Worm (Caenorhabditis elegans) whole organism, L3 larva: ENCODE results near the gene ZK1307.8.

Experiments
- R02D3.7 ChIP-seq: fragments of 150-350 bp; optimal IDR thresholded peaks from 2 replicates; lab custom pipeline; 2014; ENCODE audit warnings: missing biosample characterization, missing genetic modification characterization
- ZK546.5 ChIP-seq: sonication (generic microtip); optimal IDR thresholded peaks from 2 replicates; lab custom pipeline; 2017; ENCODE audit warnings: missing biosample characterization, missing genetic modification characterization
- aly-2 ChIP-seq: fragments of 150-350 bp; optimal IDR thresholded peaks from 2 replicates; lab custom pipeline; 2014; ENCODE audit warnings: missing biosample characterization, missing genetic modification characterization
- ama-1 ChIP-seq: fragments of 150-350 bp; optimal IDR thresholded peaks from 2 replicates; lab custom pipeline; 2018
- ceh-16 ChIP-seq: sonication (generic microtip); optimal IDR thresholded peaks from 2 replicates; lab custom pipeline; 2017; ENCODE audit warnings: missing biosample characterization, missing genetic modification characterization
- ceh-28 ChIP-seq: fragments of 150-350 bp; optimal IDR thresholded peaks from 2 replicates; lab custom pipeline; 2014; ENCODE audit warnings: missing biosample characterization, missing genetic modification reagents, missing genetic modification characterization
- ceh-82 ChIP-seq: fragments of 150-350 bp; optimal IDR thresholded peaks from 2 replicates; lab custom pipeline; 2014; ENCODE audit warnings: missing biosample characterization, missing genetic modification characterization
- daf-12 ChIP-seq: fragments of 150-350 bp; optimal IDR thresholded peaks from 2 replicates; lab custom pipeline; 2014; ENCODE audit warnings: missing biosample characterization, missing genetic modification reagents, missing genetic modification characterization
- egl-27 ChIP-seq: sonication (generic microtip); optimal IDR thresholded peaks from 4 replicates; lab custom pipeline; 2017; ENCODE audit warnings: missing biosample characterization, missing genetic modification reagents, missing genetic modification characterization
- egl-5 ChIP-seq: fragments of 150-350 bp; optimal IDR thresholded peaks from 2 replicates; lab custom pipeline; 2017; ENCODE audit warnings: missing biosample characterization, missing genetic modification reagents, missing genetic modification characterization, inconsistent platforms
- elt-1 ChIP-seq: fragments of 150-350 bp; optimal IDR thresholded peaks from 2 replicates; lab custom pipeline; 2014; ENCODE audit warnings: missing biosample characterization, missing genetic modification characterization
- elt-2 ChIP-seq: sonication (generic microtip); optimal IDR thresholded peaks from 2 replicates; lab custom pipeline; 2016; ENCODE audit warnings: missing genetic modification reagents, mild to moderate bottlenecking, missing genetic modification characterization, missing compliant biosample characterization
- eor-1 ChIP-seq, 2 experiments: fragments of 150-350 bp; optimal IDR thresholded peaks; 2 replicates each; lab custom pipeline; 2014 to 2018; ENCODE audit warnings: missing biosample characterization in 2 of 2, missing genetic modification characterization in 2 of 2
- fkh-10 ChIP-seq: sonication (generic microtip); optimal IDR thresholded peaks from 2 replicates; lab custom pipeline; 2017; ENCODE audit warnings: missing biosample characterization, missing genetic modification reagents, missing genetic modification characterization
- fkh-2 ChIP-seq: fragments of 150-350 bp; optimal IDR thresholded peaks from 2 replicates; lab custom pipeline; 2014; ENCODE audit warnings: missing biosample characterization, missing genetic modification reagents, missing genetic modification characterization
- fos-1 ChIP-seq: fragments of 150-350 bp; optimal IDR thresholded peaks from 2 replicates; lab custom pipeline; 2014; ENCODE audit warnings: missing biosample characterization, missing genetic modification characterization
- hmg-11 ChIP-seq: sonication (generic microtip); optimal IDR thresholded peaks from 2 replicates; lab custom pipeline; 2016; ENCODE audit warnings: missing genetic modification characterization, missing compliant biosample characterization
- jun-1 ChIP-seq: fragments of 150-350 bp; optimal IDR thresholded peaks from 2 replicates; lab custom pipeline; 2014; ENCODE audit warnings: missing biosample characterization, missing genetic modification reagents, missing genetic modification characterization
- lin-15B ChIP-seq: fragments of 150-350 bp; optimal IDR thresholded peaks from 2 replicates; lab custom pipeline; 2014; ENCODE audit warnings: missing biosample characterization, missing genetic modification characterization
- lin-39 ChIP-seq: fragments of 150-350 bp; optimal IDR thresholded peaks from 2 replicates; lab custom pipeline; 2018; ENCODE audit warnings: missing biosample characterization, missing genetic modification reagents, missing genetic modification characterization
- lsy-12 ChIP-seq: sonication (generic microtip); optimal IDR thresholded peaks from 2 replicates; lab custom pipeline; 2016; ENCODE audit warnings: mild to moderate bottlenecking, missing genetic modification characterization, missing compliant biosample characterization
- mdl-1 ChIP-seq: fragments of 150-350 bp; optimal IDR thresholded peaks from 2 replicates; lab custom pipeline; 2014; ENCODE audit warnings: missing biosample characterization, missing genetic modification characterization
- mml-1 ChIP-seq: fragments of 150-350 bp; sonication (generic microtip); optimal IDR thresholded peaks from 3 replicates; lab custom pipeline; 2014; ENCODE audit warnings: missing biosample characterization, missing genetic modification characterization
- nfya-1 ChIP-seq: sonication (generic microtip); optimal IDR thresholded peaks from 2 replicates; lab custom pipeline; 2017; ENCODE audit warnings: missing genetic modification characterization, mild to moderate bottlenecking, missing compliant biosample characterization, antibody characterized with exemption, moderate library complexity; ENCODE audit not compliant: insufficient read depth
- nhr-11 ChIP-seq: fragments of 150-350 bp; optimal IDR thresholded peaks from 2 replicates; lab custom pipeline; 2014; ENCODE audit warnings: missing biosample characterization, missing genetic modification characterization
- nhr-12 ChIP-seq: fragments of 150-350 bp; optimal IDR thresholded peaks from 2 replicates; lab custom pipeline; 2014; ENCODE audit warnings: missing biosample characterization, missing genetic modification characterization
- nhr-23 ChIP-seq: fragments of 150-350 bp; optimal IDR thresholded peaks from 2 replicates; lab custom pipeline; 2014; ENCODE audit warnings: missing biosample characterization, missing genetic modification reagents, missing genetic modification characterization
- nhr-237 ChIP-seq: fragments of 150-350 bp; optimal IDR thresholded peaks from 2 replicates; lab custom pipeline; 2014; ENCODE audit warnings: missing biosample characterization, missing genetic modification characterization
- nhr-25 ChIP-seq: sonication (generic microtip); optimal IDR thresholded peaks from 2 replicates; lab custom pipeline; 2017; ENCODE audit warnings: missing biosample characterization, missing genetic modification characterization
- nhr-28 ChIP-seq: fragments of 150-350 bp; optimal IDR thresholded peaks from 2 replicates; lab custom pipeline; 2014; ENCODE audit warnings: missing biosample characterization, missing genetic modification characterization
- nhr-43 ChIP-seq: sonication (generic microtip); optimal IDR thresholded peaks from 2 replicates; lab custom pipeline; 2016; ENCODE audit warnings: mild to moderate bottlenecking, missing genetic modification characterization, missing compliant biosample characterization; ENCODE audit not compliant: poor library complexity, severe bottlenecking
- nhr-67 ChIP-seq: fragments of 150-350 bp; optimal IDR thresholded peaks from 2 replicates; lab custom pipeline; 2014; ENCODE audit warnings: missing biosample characterization, missing genetic modification characterization
- nhr-77 ChIP-seq: fragments of 150-350 bp; optimal IDR thresholded peaks from 2 replicates; lab custom pipeline; 2014; ENCODE audit warnings: missing biosample characterization, missing genetic modification characterization
- pha-4 ChIP-seq: fragments of 150-350 bp; optimal IDR thresholded peaks from 2 replicates; lab custom pipeline; 2014; ENCODE audit warnings: missing biosample characterization, missing genetic modification reagents, missing genetic modification characterization
- pqm-1 ChIP-seq: fragments of 150-350 bp; optimal IDR thresholded peaks from 2 replicates; lab custom pipeline; 2017; ENCODE audit warnings: missing biosample characterization, missing genetic modification characterization, inconsistent platforms
- sea-2 ChIP-seq: fragments of 150-350 bp; sonication (generic microtip); optimal IDR thresholded peaks from 4 replicates; lab custom pipeline; 2014; ENCODE audit warnings: missing biosample characterization, missing genetic modification reagents, missing genetic modification characterization
- skn-1 ChIP-seq: fragments of 150-350 bp; optimal IDR thresholded peaks from 2 replicates; lab custom pipeline; 2014; ENCODE audit warnings: missing biosample characterization, missing genetic modification characterization
- snpc-4 ChIP-seq: fragments of 150-350 bp; optimal IDR thresholded peaks from 2 replicates; lab custom pipeline; 2014; ENCODE audit warnings: missing biosample characterization, missing genetic modification characterization
- tbx-2 ChIP-seq: sonication (generic microtip); optimal IDR thresholded peaks from 2 replicates; lab custom pipeline; 2016; ENCODE audit warnings: mild to moderate bottlenecking, missing genetic modification characterization, missing compliant biosample characterization
- unc-39 ChIP-seq: sonication (generic microtip); optimal IDR thresholded peaks from 4 replicates; lab custom pipeline; 2017; ENCODE audit warnings: missing biosample characterization, missing genetic modification characterization
- unc-62 ChIP-seq: fragments of 150-350 bp; sonication (generic microtip); optimal IDR thresholded peaks from 4 replicates; lab custom pipeline; 2014; ENCODE audit warnings: missing biosample characterization, missing genetic modification reagents, missing genetic modification characterization
- zag-1 ChIP-seq: fragments of 150-350 bp; optimal IDR thresholded peaks from 2 replicates; lab custom pipeline; 2014; ENCODE audit warnings: missing biosample characterization, missing genetic modification characterization
- ztf-11 ChIP-seq: fragments of 150-350 bp; optimal IDR thresholded peaks from 2 replicates; lab custom pipeline; 2014; ENCODE audit warnings: missing biosample characterization, missing genetic modification characterization
- ztf-4 ChIP-seq: fragments of 150-350 bp; optimal IDR thresholded peaks from 2 replicates; lab custom pipeline; 2014; ENCODE audit warnings: missing biosample characterization, missing genetic modification characterization

The ZK1307.8 gene

ce11 chrII:9601679-9602078, 22.7 kb upstream of the ZK1307.8 start:
- TF ChIP-seq mdl-1 (tag; lab: Kevin White, UChicago), result peak; percentile 40
- TF ChIP-seq mml-1 (tag; lab: Kevin White, UChicago), result no peak
- peak; percentile 83 for TF ChIP-seq elt-1 (tag; lab: Kevin White, UChicago)
- TF ChIP-seq nfya-1 (tag; lab: Kevin White, UChicago), result peak; percentile 26
- peak; percentile 16 for TF ChIP-seq pha-4
- TF ChIP-seq R02D3.7 (tag; lab: Kevin White, UChicago), result no peak
- TF ChIP-seq hmg-11, result no peak
- TF ChIP-seq nhr-11 (tag; lab: Kevin White, UChicago), result peak; percentile 79
- peak; percentile 77 for TF ChIP-seq ama-1 (lab: Kevin White, UChicago)
- peak; percentile 41 for TF ChIP-seq jun-1 (tag; lab: Kevin White, UChicago)
- TF ChIP-seq nhr-25 (tag; lab: Kevin White, UChicago), result peak; percentile 69
- no peak for TF ChIP-seq ceh-16 (tag; lab: Kevin White, UChicago)
- TF ChIP-seq nhr-23 (tag; lab: Kevin White, UChicago), result peak; percentile 77
- TF ChIP-seq nhr-43 (tag; lab: Kevin White, UChicago), result peak; percentile 68
- no peak for TF ChIP-seq daf-12
- peak; percentile 53 for TF ChIP-seq elt-2 (tag; lab: Kevin White, UChicago)
- TF ChIP-seq pqm-1, result peak; percentile 45

ce11 chrII:9602566-9602965, 21.8 kb upstream of the ZK1307.8 start:
- TF ChIP-seq nhr-12 (tag; lab: Kevin White, UChicago), result no peak
- no peak for TF ChIP-seq eor-1 (tag; optimal IDR thresholded peaks at IDR 0.05; lab: Kevin White, UChicago)
- TF ChIP-seq mml-1 (tag; lab: Kevin White, UChicago), result no peak
- no peak for TF ChIP-seq zag-1
- no peak for TF ChIP-seq snpc-4 (tag; lab: Kevin White, UChicago)
- no peak for TF ChIP-seq unc-39 (tag; lab: Kevin White, UChicago)
- no peak for TF ChIP-seq hmg-11
- no peak for TF ChIP-seq ztf-11
- TF ChIP-seq ceh-28 (tag; lab: Kevin White, UChicago), result no peak
- peak; percentile 12 for TF ChIP-seq ama-1 (lab: Kevin White, UChicago)
- no peak for TF ChIP-seq nfya-1 (tag; lab: Kevin White, UChicago)
- TF ChIP-seq nhr-11 (tag; lab: Kevin White, UChicago), result peak; percentile 34
- no peak for TF ChIP-seq tbx-2
- no peak for TF ChIP-seq lin-39 (tag; lab: Kevin White, UChicago)
- TF ChIP-seq nhr-67 (tag; lab: Kevin White, UChicago), result no peak
- TF ChIP-seq egl-5 (tag; lab: Kevin White, UChicago), result no peak
- TF ChIP-seq nhr-23 (tag; lab: Kevin White, UChicago), result peak; percentile 44
- no peak for TF ChIP-seq egl-27 (tag; lab: Kevin White, UChicago)
- no peak for TF ChIP-seq ceh-16 (tag; lab: Kevin White, UChicago)

- TF ChIP-seq mdl-1 (tag; lab: Kevin White, UChicago), result peak; percentile 100
- TF ChIP-seq nhr-67 (tag; lab: Kevin White, UChicago), result no peak
- TF ChIP-seq egl-5 (tag; lab: Kevin White, UChicago), result peak; percentile 92
- TF ChIP-seq aly-2, result no peak
- no peak for TF ChIP-seq nhr-12 (tag; lab: Kevin White, UChicago)
- no peak for TF ChIP-seq nhr-28
- TF ChIP-seq lin-39 (tag; lab: Kevin White, UChicago), result peak; percentile 86
- no peak for TF ChIP-seq nhr-77 (tag; lab: Kevin White, UChicago)
- TF ChIP-seq nhr-237 (tag; lab: Kevin White, UChicago), result no peak
- no peak for TF ChIP-seq ceh-82
- TF ChIP-seq pqm-1, result peak; percentile 98
- no peak for TF ChIP-seq ceh-16 (tag; lab: Kevin White, UChicago)
- TF ChIP-seq hmg-11, result peak; percentile 87
- peak; percentile 97 for TF ChIP-seq nhr-43 (tag; lab: Kevin White, UChicago)
- no peak for TF ChIP-seq unc-39 (tag; lab: Kevin White, UChicago)
- TF ChIP-seq egl-27 (tag; lab: Kevin White, UChicago), result peak; percentile 41
- TF ChIP-seq lsy-12 (tag; lab: Kevin White, UChicago), result peak; percentile 86
- TF ChIP-seq R02D3.7 (tag; lab: Kevin White, UChicago), result peak; percentile 52
- no peak for TF ChIP-seq fos-1 (tag; lab: Kevin White, UChicago)
- no peak for TF ChIP-seq zag-1
- TF ChIP-seq sea-2 (GFP tag; lab: Kevin White, UChicago), result no peak
- TF ChIP-seq ZK546.5 (tag; lab: Kevin White, UChicago), result no peak
- TF ChIP-seq elt-2 (tag; lab: Kevin White, UChicago), result peak; percentile 91
- peak; percentile 99 for TF ChIP-seq pha-4
- peak; percentile 98 for TF ChIP-seq nhr-11 (tag; lab: Kevin White, UChicago)
- TF ChIP-seq mml-1 (tag; lab: Kevin White, UChicago), result peak; percentile 69
- TF ChIP-seq lin-15B (tag; lab: Kevin White, UChicago), result peak; percentile 63
- TF ChIP-seq daf-12, result peak; percentile 10
- peak; percentile 97 for TF ChIP-seq nhr-25 (tag; lab: Kevin White, UChicago)
- peak; percentile 75 for TF ChIP-seq ztf-4 (tag; lab: Kevin White, UChicago)
- TF ChIP-seq snpc-4 (tag; lab: Kevin White, UChicago), result peak; percentile 42
- no peak for TF ChIP-seq ztf-11
- peak; percentile 81 for TF ChIP-seq ceh-28 (tag; lab: Kevin White, UChicago)
- peak; percentile 88 for TF ChIP-seq fkh-2 (tag; lab: Kevin White, UChicago)
- TF ChIP-seq skn-1, result peak; percentile 86
- TF ChIP-seq eor-1 (tag; optimal IDR thresholded peaks at IDR 0.05; lab: Kevin White, UChicago), result no peak
- peak; percentile 94 for TF ChIP-seq nfya-1 (tag; lab: Kevin White, UChicago)
- no peak for TF ChIP-seq fkh-10 (GFP tag; lab: Kevin White, UChicago)
- TF ChIP-seq jun-1 (tag; lab: Kevin White, UChicago), result peak; percentile 97
- TF ChIP-seq unc-62 (GFP tag; lab: Kevin White, UChicago), result peak; percentile 91
- peak; percentile 73 for TF ChIP-seq elt-1 (tag; lab: Kevin White, UChicago)
These were observed 21.0 kb upstream of the ZK1307.8 start for ce11 chrII:9603419-9603818.
